Worm (Caenorhabditis elegans) whole organism, L4 larva: ENCODE results near the gene pnc-2.
"Not testable (repeated sequence)": the region's sequence is repeated elsewhere in the genome, so short reads cannot be mapped to it uniquely, and the experiment has no call there.

Source experiments
- F37D6.2 ChIP-seq: sonication (generic microtip); optimal IDR thresholded peaks from 2 replicates; lab custom pipeline; 2016; ENCODE audit warnings: mild to moderate bottlenecking, missing genetic modification characterization, missing compliant biosample characterization
- F49E8.2 ChIP-seq: sonication (generic microtip); optimal IDR thresholded peaks from 2 replicates; lab custom pipeline; 2016; ENCODE audit warnings: missing compliant biosample characterization, mild to moderate bottlenecking, missing genetic modification characterization, borderline replicate concordance
- Y105C5A.15 ChIP-seq: fragments of 200-800 bp; sonication (Bioruptor generic); IDR thresholded peaks from 2 replicates; pipeline ENCODE4 v1.3.6; 2022; ENCODE audit warnings: missing genetic modification characterization, missing compliant biosample characterization
- Y48G9A.11 ChIP-seq: fragments of 200-800 bp; sonication (Bioruptor generic); IDR thresholded peaks from 2 replicates; pipeline ENCODE4 v1.3.6; 2022; ENCODE audit warnings: missing genetic modification reagents, missing genetic modification characterization, missing compliant biosample characterization
- Y5F2A.4 ChIP-seq: fragments of 200-800 bp; sonication (Bioruptor generic); optimal IDR thresholded peaks from 2 replicates; lab custom pipeline; 2018; ENCODE audit warnings: mild to moderate bottlenecking, missing genetic modification characterization, missing compliant biosample characterization
- ZK337.2 ChIP-seq: fragments of 200-800 bp; sonication (Bioruptor generic); IDR thresholded peaks from 2 replicates; pipeline ENCODE4 v1.3.6; 2022; ENCODE audit warnings: missing genetic modification reagents, missing genetic modification characterization, missing compliant biosample characterization
- aha-1 ChIP-seq: fragments of 150-350 bp; peaks from one replicate; lab custom pipeline; 2014; ENCODE audit warnings: missing biosample characterization, missing genetic modification characterization
- arid-1 ChIP-seq: fragments of 200-800 bp; sonication (Bioruptor generic); conservative IDR thresholded peaks from 2 replicates; pipeline ENCODE4 v1.3.6; 2022; ENCODE audit warnings: missing genetic modification reagents, missing genetic modification characterization, missing compliant biosample characterization
- ceh-20 ChIP-seq: fragments of 200-800 bp; sonication (Bioruptor generic); IDR thresholded peaks from 2 replicates; pipeline ENCODE4 v1.3.6; 2022; ENCODE audit warnings: missing genetic modification reagents, missing genetic modification characterization, missing compliant biosample characterization
- ceh-28 ChIP-seq: fragments of 150-350 bp; optimal IDR thresholded peaks from 2 replicates; lab custom pipeline; 2014; ENCODE audit warnings: missing biosample characterization, missing genetic modification reagents, missing genetic modification characterization
- ceh-44 ChIP-seq: fragments of 200-800 bp; sonication (Bioruptor generic); IDR thresholded peaks from 2 replicates; pipeline ENCODE4 v1.3.6; 2022; ENCODE audit warnings: missing genetic modification reagents, missing genetic modification characterization, missing compliant biosample characterization
- ceh-82 ChIP-seq: sonication (generic microtip); optimal IDR thresholded peaks from 2 replicates; lab custom pipeline; 2017; ENCODE audit warnings: missing biosample characterization, missing genetic modification characterization
- dpl-1 ChIP-seq: fragments of 150-350 bp; optimal IDR thresholded peaks from 2 replicates; lab custom pipeline; 2014; ENCODE audit warnings: missing biosample characterization, missing genetic modification reagents, missing genetic modification characterization
- duxl-1 ChIP-seq: sonication (generic microtip); optimal IDR thresholded peaks from 2 replicates; lab custom pipeline; 2016; ENCODE audit warnings: mild to moderate bottlenecking, missing genetic modification characterization, moderate library complexity, missing compliant biosample characterization; ENCODE audit not compliant: poor library complexity
- egl-27 ChIP-seq: sonication (generic microtip); optimal IDR thresholded peaks from 3 replicates; lab custom pipeline; 2017; ENCODE audit warnings: missing biosample characterization, missing genetic modification reagents, missing genetic modification characterization
- hlh-11 ChIP-seq: fragments of 200-800 bp; sonication (Bioruptor generic); optimal IDR thresholded peaks from 2 replicates; lab custom pipeline; 2018; ENCODE audit warnings: mild to moderate bottlenecking, missing genetic modification characterization, missing compliant biosample characterization
- lin-1 ChIP-seq: fragments of 200-800 bp; sonication (Bioruptor generic); IDR thresholded peaks from 2 replicates; pipeline ENCODE4 v1.3.6; 2022; ENCODE audit warnings: missing genetic modification reagents, missing genetic modification characterization, missing compliant biosample characterization
- lin-38 ChIP-seq: fragments of 200-800 bp; sonication (Bioruptor generic); IDR thresholded peaks from 2 replicates; pipeline ENCODE4 v1.3.6; 2022; ENCODE audit warnings: missing genetic modification reagents, missing genetic modification characterization, missing compliant biosample characterization
- nhr-102 ChIP-seq: sonication (generic microtip); optimal IDR thresholded peaks from 2 replicates; lab custom pipeline; 2016; ENCODE audit warnings: mild to moderate bottlenecking, missing genetic modification characterization, moderate library complexity, missing compliant biosample characterization
- nhr-111 ChIP-seq: fragments of 200-800 bp; sonication (Bioruptor generic); optimal IDR thresholded peaks from 2 replicates; lab custom pipeline; 2018; ENCODE audit warnings: mild to moderate bottlenecking, missing genetic modification characterization, missing compliant biosample characterization
- nhr-25 ChIP-seq: sonication (generic microtip); optimal IDR thresholded peaks from 2 replicates; lab custom pipeline; 2017; ENCODE audit warnings: missing genetic modification characterization, mild to moderate bottlenecking, missing compliant biosample characterization, antibody characterized with exemption, moderate library complexity, borderline replicate concordance; ENCODE audit not compliant: insufficient read depth
- nhr-41 ChIP-seq: fragments of 200-800 bp; sonication (Bioruptor generic); IDR thresholded peaks from 2 replicates; pipeline ENCODE4 v1.3.6; 2022; ENCODE audit warnings: missing genetic modification reagents, missing genetic modification characterization, missing compliant biosample characterization
- nhr-42 ChIP-seq: fragments of 200-800 bp; sonication (Bioruptor generic); IDR thresholded peaks from 2 replicates; pipeline ENCODE4 v1.3.6; 2022; ENCODE audit warnings: missing genetic modification characterization, missing compliant biosample characterization
- nhr-48 ChIP-seq: sonication (generic microtip); optimal IDR thresholded peaks from 2 replicates; lab custom pipeline; 2016; ENCODE audit warnings: mild to moderate bottlenecking, missing genetic modification characterization, missing compliant biosample characterization
- pha-4 ChIP-seq, 2 experiments: fragments of 150-350 bp in 1 of 2; fragments of 200-800 bp in 1 of 2; sonication (Bioruptor generic) in 1 of 2; IDR thresholded peaks in 1 of 2; optimal IDR thresholded peaks in 1 of 2; 2 replicates each; pipeline versions ENCODE4 v1.3.6 to Lab custom; 2014 to 2022; ENCODE audit warnings: missing genetic modification characterization in 2 of 2, missing genetic modification reagents in 2 of 2, missing biosample characterization in 1 of 2, missing compliant biosample characterization in 1 of 2
- php-3 ChIP-seq: fragments of 200-800 bp; sonication (Bioruptor generic); IDR thresholded peaks from 2 replicates; pipeline ENCODE4 v1.3.6; 2022; ENCODE audit warnings: missing genetic modification reagents, missing genetic modification characterization, missing compliant biosample characterization
- rbr-2 ChIP-seq: sonication (generic microtip); optimal IDR thresholded peaks from 2 replicates; lab custom pipeline; 2016; ENCODE audit warnings: missing genotype, missing genetic modification characterization, missing compliant biosample characterization
- sdz-12 ChIP-seq: fragments of 200-800 bp; sonication (Bioruptor generic); optimal IDR thresholded peaks from 2 replicates; lab custom pipeline; 2018; ENCODE audit warnings: mild to moderate bottlenecking, missing genetic modification characterization, missing compliant biosample characterization
- snpc-1.2 ChIP-seq: fragments of 200-800 bp; sonication (Bioruptor generic); IDR thresholded peaks from 2 replicates; pipeline ENCODE4 v1.3.6; 2022; ENCODE audit warnings: missing genetic modification reagents, missing genetic modification characterization, missing compliant biosample characterization
- unc-62 ChIP-seq, 3 experiments: fragments of 150-350 bp in 1 of 3; sonication (generic microtip); optimal IDR thresholded peaks in 2 of 3; peaks in 1 of 3; 1 replicate in 1 of 3; 2 replicates in 2 of 3; lab custom pipeline; 2014 to 2017; ENCODE audit warnings: missing biosample characterization in 3 of 3, missing genetic modification characterization in 3 of 3, missing genetic modification reagents in 3 of 3, missing genotype in 1 of 3
- ztf-11 ChIP-seq: fragments of 150-350 bp; optimal IDR thresholded peaks from 2 replicates; lab custom pipeline; 2014; ENCODE audit warnings: missing biosample characterization, missing genetic modification characterization

The pnc-2 gene

DNA sequence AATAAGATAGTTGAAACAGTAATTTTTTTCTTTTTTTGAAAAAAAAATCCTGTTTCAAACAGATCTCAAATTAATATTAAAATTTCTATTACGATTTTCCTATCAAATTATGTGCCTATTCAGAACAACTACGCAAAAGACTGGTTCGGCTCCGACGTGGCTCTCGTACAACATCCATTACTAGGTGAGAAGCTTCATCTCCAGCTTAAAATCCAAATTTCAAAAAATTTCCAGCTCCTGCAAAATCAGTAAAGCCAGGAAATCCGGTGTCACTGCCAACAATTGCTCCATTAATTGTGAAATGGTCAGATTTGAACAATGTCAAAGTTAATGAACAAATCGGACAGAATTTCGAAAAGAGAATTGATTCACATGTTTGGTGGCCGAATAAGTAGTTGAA, 44.3 kb upstream of the pnc-2 start:
- TF ChIP-seq duxl-1 (tag; lab: Kevin White, UChicago) (no peak), egl-27 (tag; lab: Kevin White, UChicago) (no peak), Y48G9A.11 (GFP tag; lab: Robert Waterston, UW) (0 out of 2 replicates have a peak, but pooled peaks have one; percentile 17), pha-4 (GFP tag; IDR thresholded peaks at IDR 0.05; lab: Robert Waterston, UW) (0 out of 2 replicates have a peak, but pooled peaks have one; percentile 11), pha-4 (tag; optimal IDR thresholded peaks at IDR 0.05; lab: Kevin White, UChicago) (no peak), snpc-1.2 (GFP tag; lab: Robert Waterston, UW) (peak; percentile 79), hlh-11 (tag; lab: Kevin White, UChicago) (no peak), lin-38 (GFP tag; lab: Robert Waterston, UW) (peak; percentile 52), nhr-48 (tag; lab: Kevin White, UChicago) (no peak), F49E8.2 (peak; percentile 64), lin-1 (GFP tag; lab: Robert Waterston, UW) (no peak)

DNA sequence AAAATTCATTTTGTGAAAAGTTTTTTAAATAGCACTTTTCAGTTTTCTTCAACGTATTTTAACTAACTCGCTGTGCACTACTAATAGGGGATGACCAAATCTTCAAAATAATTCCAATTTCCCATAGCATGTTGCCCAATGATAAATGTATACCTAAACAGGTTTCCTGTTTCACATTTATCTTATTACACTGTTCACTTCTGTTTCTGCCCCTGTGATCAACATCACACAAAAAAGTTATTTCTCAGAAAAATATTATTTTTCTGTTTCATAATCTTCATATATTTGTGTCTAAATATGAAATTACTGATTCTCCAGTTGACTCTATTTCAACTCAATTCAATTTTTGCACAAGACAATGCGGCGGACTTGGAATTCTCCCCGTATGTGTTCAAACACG, 41.0 kb upstream of the pnc-2 start, which contains the start of gene Y41E3.22:
Gene Y41E3.22, plus strand, starts transcription at position 243 of the 400 bp plus-strand sequence.
- no peak for TF ChIP-seq Y5F2A.4 (GFP tag; lab: Kevin White, UChicago)
- TF ChIP-seq aha-1 (tag; lab: Kevin White, UChicago), result peak; percentile 69
- peak in 1 of 2 experiments; percentile 90 for TF ChIP-seq unc-62 (GFP tag; optimal IDR thresholded peaks at IDR 0.05 in 1 of 2; lab: Kevin White, UChicago)
- no peak for TF ChIP-seq unc-62 (tag; optimal IDR thresholded peaks at IDR 0.05; lab: Kevin White, UChicago)

DNA sequence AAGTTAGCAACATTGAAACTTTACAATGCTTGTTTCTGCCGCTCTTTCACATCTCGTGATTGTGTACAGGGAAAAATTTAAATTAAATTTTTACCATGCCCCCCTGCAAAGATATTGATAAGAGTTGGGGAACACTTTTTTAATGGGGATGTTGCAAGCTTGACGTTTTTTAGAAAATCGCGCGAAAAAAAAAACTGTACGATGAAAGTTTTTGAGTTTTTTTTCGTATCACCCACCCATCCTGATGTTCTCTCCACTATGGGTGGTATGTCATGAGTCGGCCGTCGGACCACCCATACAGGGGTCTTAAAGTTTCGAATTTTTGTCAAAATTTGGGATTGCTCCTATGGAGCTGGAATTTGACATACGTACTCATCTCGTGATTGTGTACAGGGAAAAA, 39.6 kb upstream of the pnc-2 start:
- TF ChIP-seq rbr-2 (tag; lab: Kevin White, UChicago) (no peak), ceh-20 (GFP tag; lab: Robert Waterston, UW) (no peak), ceh-28 (tag; lab: Kevin White, UChicago) (no peak), snpc-1.2 (GFP tag; lab: Robert Waterston, UW) (peak; percentile 64), F37D6.2 (tag; lab: Kevin White, UChicago) (no peak), ztf-11 (tag; lab: Kevin White, UChicago) (no peak), nhr-102 (tag; lab: Kevin White, UChicago) (no peak), arid-1 (GFP tag; lab: Robert Waterston, UW) (no peak)

DNA sequence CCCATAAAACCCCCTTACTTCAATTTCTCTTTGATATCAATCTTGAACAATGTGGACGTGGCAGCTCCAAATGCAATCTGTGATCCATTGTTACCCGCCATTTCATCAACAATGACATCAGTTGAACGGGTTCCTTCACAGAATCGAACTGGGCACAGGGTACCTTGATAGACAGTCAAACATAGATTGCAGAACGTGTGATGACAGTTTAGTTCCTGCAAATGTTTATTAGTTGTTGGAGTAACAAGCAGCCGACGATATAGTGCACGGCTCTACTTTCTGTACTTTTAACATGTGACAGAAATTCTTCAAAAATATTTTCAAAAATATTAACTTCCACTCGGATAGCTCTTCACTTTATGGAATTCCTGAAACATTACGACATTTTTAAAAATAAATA, 34.7 kb upstream of the pnc-2 start, which contains the start of gene Y57G11C.48:
Gene Y57G11C.48, minus strand, starts transcription at position 101 of the 400 bp plus-strand sequence.
- no peak for TF ChIP-seq ceh-44 (GFP tag; lab: Robert Waterston, UW)
- no peak for TF ChIP-seq nhr-25
- TF ChIP-seq ceh-82 (tag; lab: Kevin White, UChicago), result no peak
- no peak for TF ChIP-seq ZK337.2
- no peak for TF ChIP-seq lin-1 (GFP tag; lab: Robert Waterston, UW)
- no peak for TF ChIP-seq snpc-1.2 (GFP tag; lab: Robert Waterston, UW)
- TF ChIP-seq Y105C5A.15 (GFP tag; lab: Robert Waterston, UW), result no peak
- TF ChIP-seq nhr-111, result no peak
- no peak for TF ChIP-seq unc-62 (GFP tag; optimal IDR thresholded peaks at IDR 0.05 in 1 of 2; lab: Kevin White, UChicago)
- no peak for TF ChIP-seq unc-62 (tag; optimal IDR thresholded peaks at IDR 0.05; lab: Kevin White, UChicago)
- TF ChIP-seq nhr-41, result no peak
- no peak for TF ChIP-seq php-3 (GFP tag; lab: Robert Waterston, UW)

DNA sequence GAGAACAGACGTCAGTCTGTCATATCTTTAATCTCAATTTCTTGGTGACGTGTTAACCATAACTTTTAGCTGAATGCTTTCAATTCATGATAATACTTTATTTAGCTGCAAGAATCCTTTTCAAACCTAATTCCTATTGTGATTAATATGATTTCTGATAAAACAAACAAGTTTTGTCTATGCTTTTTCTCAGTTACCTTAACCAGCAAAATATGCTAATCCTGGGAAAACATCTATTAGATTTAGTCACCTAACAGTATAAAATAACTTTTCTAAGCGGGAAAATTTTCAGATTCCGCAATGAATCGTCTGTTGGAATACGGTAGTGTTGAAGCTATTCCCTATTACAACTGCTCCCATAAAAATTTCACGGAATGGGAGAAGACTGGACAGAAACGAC, 29.1 kb upstream of the pnc-2 start, which contains the start of gene Y57G11C.30:
Gene Y57G11C.30, plus strand, starts transcription at position 301 of the 400 bp plus-strand sequence.
- not testable (repeated sequence) for TF ChIP-seq dpl-1 (GFP tag; lab: Kevin White, UChicago); nhr-42; sdz-12 (GFP tag; lab: Kevin White, UChicago)
